Worm (Caenorhabditis elegans): ENCODE results near the gene K11D12.6.

DNA sequence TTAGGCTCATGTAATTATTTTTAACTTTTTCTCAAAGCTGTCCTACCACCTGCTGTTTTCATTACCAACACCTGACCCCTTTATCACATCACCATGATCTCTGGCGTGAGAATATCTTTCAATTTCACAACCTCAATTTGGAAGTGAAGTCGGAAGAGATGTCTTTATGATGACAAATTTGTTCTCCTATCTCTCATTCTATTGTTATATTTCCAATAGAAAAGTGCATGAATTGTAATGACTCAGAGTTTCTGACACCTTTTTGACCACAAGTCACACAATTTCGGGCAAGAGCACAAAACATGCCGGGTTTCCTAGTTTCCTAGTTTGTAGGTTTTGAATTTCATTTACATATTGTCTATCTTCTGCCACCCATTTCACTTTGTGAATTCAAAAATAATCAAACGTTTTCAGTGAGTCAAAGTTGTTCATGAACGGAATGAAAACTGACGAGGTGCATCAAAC, 16.1 kb downstream of the K11D12.6 start, which contains the start of gene srr-4:
- TF ChIP-seq unc-39 (tag; optimal IDR thresholded peaks at IDR 0.05) (no peak), snpc-4 (tag; optimal IDR thresholded peaks at IDR 0.05) (no peak), ama-1 (optimal IDR thresholded peaks at IDR 0.05) (no peak), pha-4 (tag; optimal IDR thresholded peaks at IDR 0.05) (no peak), nhr-237 (tag; optimal IDR thresholded peaks at IDR 0.05) (no peak), mdl-1 (tag; optimal IDR thresholded peaks at IDR 0.05) (no peak), R02D3.7 (tag; optimal IDR thresholded peaks at IDR 0.05) (no peak), ceh-9 (tag; optimal IDR thresholded peaks at IDR 0.05) (no peak), sea-2 (GFP tag; optimal IDR thresholded peaks at IDR 0.05) (no peak)

Data from whole organism, L3 larva.